Fruit fly (Drosophila melanogaster) whole organism, embryonic: ENCODE data around the gene CG17118.

Experiments
- Antp ChIP-seq: fragments of 200-800 bp; sonication (Bioruptor generic); optimal IDR thresholded peaks from 3 replicates; lab custom pipeline; 2016; ENCODE audit warnings: missing biosample characterization, missing genetic modification characterization
- B-H1 ChIP-seq: fragments of 200-800 bp; sonication (Bioruptor generic); IDR thresholded peaks from 3 replicates; pipeline ENCODE4 v1.3.6; 2022; ENCODE audit warnings: missing biosample characterization, missing genetic modification characterization
- CG10209 ChIP-seq: fragments of 200-800 bp; sonication (Bioruptor generic); optimal IDR thresholded peaks from 3 replicates; lab custom pipeline; 2017; ENCODE audit warnings: missing biosample characterization, mild to moderate bottlenecking, missing genetic modification characterization, missing genetic modification reagents
- CG1024 ChIP-seq: fragments of 200-800 bp; sonication (Bioruptor generic); IDR thresholded peaks from 2 replicates; pipeline ENCODE4 v1.3.6; 2022; ENCODE audit warnings: missing biosample characterization, missing genetic modification characterization
- CG10366 ChIP-seq: fragments of 200-800 bp; sonication (Bioruptor generic); IDR thresholded peaks from 2 replicates; pipeline ENCODE4 v1.3.6; 2022; ENCODE audit warnings: missing biosample characterization, missing genetic modification characterization
- CG11085 ChIP-seq: fragments of 200-800 bp; sonication (Bioruptor generic); IDR thresholded peaks from 2 replicates; pipeline ENCODE4 v1.3.6; 2022; ENCODE audit warnings: missing biosample characterization, missing genetic modification characterization
- CG11504 ChIP-seq: fragments of 200-800 bp; sonication (Bioruptor generic); optimal IDR thresholded peaks from 3 replicates; lab custom pipeline; 2019; ENCODE audit warnings: missing biosample characterization, mild to moderate bottlenecking, missing genetic modification characterization, moderate library complexity
- CG13894 ChIP-seq: fragments of 200-800 bp; sonication (Bioruptor generic); optimal IDR thresholded peaks from 3 replicates; lab custom pipeline; 2018; ENCODE audit warnings: missing biosample characterization, mild to moderate bottlenecking, missing genetic modification characterization, moderate library complexity
- CG14014 ChIP-seq: fragments of 200-800 bp; sonication (Bioruptor generic); IDR thresholded peaks from 2 replicates; pipeline ENCODE4 v1.3.6; 2022; ENCODE audit warnings: missing biosample characterization, missing genetic modification characterization
- CG16813 ChIP-seq: fragments of 200-800 bp; sonication (Bioruptor generic); IDR thresholded peaks from 3 replicates; pipeline ENCODE4 v1.3.6; 2022; ENCODE audit warnings: missing biosample characterization, missing genetic modification characterization; ENCODE audit not compliant: partially characterized antibody
- CG17385 ChIP-seq: fragments of 200-800 bp; sonication (Bioruptor generic); optimal IDR thresholded peaks from 3 replicates; lab custom pipeline; 2018; ENCODE audit warnings: missing biosample characterization, mild to moderate bottlenecking, missing genetic modification characterization
- CG17568 ChIP-seq: fragments of 200-800 bp; sonication (Bioruptor generic); optimal IDR thresholded peaks from 2 replicates; lab custom pipeline; 2018; ENCODE audit warnings: missing biosample characterization, mild to moderate bottlenecking, missing genetic modification characterization, moderate library complexity
- CG1792 ChIP-seq: fragments of 200-800 bp; sonication (Bioruptor generic); optimal IDR thresholded peaks from 2 replicates; lab custom pipeline; 2016; ENCODE audit warnings: missing biosample characterization, missing genetic modification characterization
- CG30403 ChIP-seq: fragments of 200-800 bp; sonication (Bioruptor generic); optimal IDR thresholded peaks from 3 replicates; lab custom pipeline; 2016; ENCODE audit warnings: missing biosample characterization, missing genetic modification characterization
- CG4404 ChIP-seq: fragments of 200-800 bp; sonication (Bioruptor generic); IDR thresholded peaks from 2 replicates; pipeline ENCODE4 v1.3.6; 2022; ENCODE audit warnings: missing biosample characterization, missing genetic modification characterization
- CG8359 ChIP-seq: fragments of 200-800 bp; sonication (Bioruptor generic); optimal IDR thresholded peaks from 2 replicates; lab custom pipeline; 2017; ENCODE audit warnings: missing biosample characterization, mild to moderate bottlenecking, missing genetic modification characterization, borderline replicate concordance
- CG8765 ChIP-seq: fragments of 200-800 bp; sonication (Bioruptor generic); IDR thresholded peaks from 2 replicates; pipeline ENCODE4 v1.3.6; 2022; ENCODE audit warnings: missing biosample characterization, missing genetic modification characterization
- CG9437 ChIP-seq: fragments of 200-800 bp; sonication (Bioruptor generic); optimal IDR thresholded peaks from 2 replicates; lab custom pipeline; 2018; ENCODE audit warnings: missing biosample characterization, mild to moderate bottlenecking, missing genetic modification characterization
- Eip74EF ChIP-seq, 2 experiments: fragments of 200-800 bp in 1 of 2; fragments of >200 bp in 1 of 2; sonication (Bioruptor generic) in 1 of 2; optimal IDR thresholded peaks; 2 replicates each; lab custom pipeline; 2017 to 2019; ENCODE audit warnings: missing biosample characterization in 2 of 2, missing genetic modification characterization in 2 of 2, mild to moderate bottlenecking in 1 of 2, moderate library complexity in 1 of 2
- Gug ChIP-seq: fragments of 200-800 bp; sonication (Bioruptor generic); IDR thresholded peaks from 4 replicates; pipeline ENCODE4 v1.3.6; 2022; ENCODE audit warnings: missing biosample characterization, missing genetic modification characterization
- H2.0 ChIP-seq: fragments of 200-800 bp; sonication (Bioruptor generic); IDR thresholded peaks from 2 replicates; pipeline ENCODE4 v1.3.6; 2022; ENCODE audit warnings: missing biosample characterization, missing genetic modification characterization
- HLH54F ChIP-seq: fragments of 200-800 bp; sonication (Bioruptor generic); optimal IDR thresholded peaks from 3 replicates; lab custom pipeline; 2016; ENCODE audit warnings: missing biosample characterization, missing genetic modification characterization
- Meics ChIP-seq: fragments of 200-800 bp; sonication (Bioruptor generic); optimal IDR thresholded peaks from 2 replicates; lab custom pipeline; 2017; ENCODE audit warnings: missing biosample characterization, mild to moderate bottlenecking, missing genetic modification characterization
- Oaz ChIP-seq: fragments of 200-800 bp; sonication (Bioruptor generic); IDR thresholded peaks from 2 replicates; pipeline ENCODE4 v1.3.6; 2022; ENCODE audit warnings: missing biosample characterization, missing genetic modification characterization
- Sox102F ChIP-seq: fragments of 200-800 bp; sonication (Bioruptor generic); optimal IDR thresholded peaks from 2 replicates; lab custom pipeline; 2018; ENCODE audit warnings: missing biosample characterization, mild to moderate bottlenecking, missing genetic modification characterization, moderate library complexity
- Vsx1 ChIP-seq: fragments of 200-800 bp; sonication (Bioruptor generic); optimal IDR thresholded peaks from 2 replicates; lab custom pipeline; 2017; ENCODE audit warnings: missing biosample characterization, mild to moderate bottlenecking, missing genetic modification characterization, missing genetic modification reagents
- abd-A ChIP-seq: fragments of 200-800 bp; sonication (Bioruptor generic); optimal IDR thresholded peaks from 3 replicates; lab custom pipeline; 2019; ENCODE audit warnings: missing biosample characterization, mild to moderate bottlenecking, missing genetic modification characterization, moderate library complexity
- ato ChIP-seq: fragments of 200-800 bp; sonication (Bioruptor generic); IDR thresholded peaks from 2 replicates; pipeline ENCODE4 v1.3.6; 2022; ENCODE audit warnings: missing biosample characterization, missing genetic modification characterization; ENCODE audit not compliant: partially characterized antibody
- bcd ChIP-seq: fragments of 200-800 bp; sonication (Bioruptor generic); optimal IDR thresholded peaks from 2 replicates; lab custom pipeline; 2017; ENCODE audit warnings: missing biosample characterization, mild to moderate bottlenecking, missing genetic modification characterization
- bigmax ChIP-seq: fragments of 200-800 bp; sonication (Bioruptor generic); optimal IDR thresholded peaks from 2 replicates; lab custom pipeline; 2018; ENCODE audit warnings: missing biosample characterization, mild to moderate bottlenecking, missing genetic modification characterization
- cas ChIP-seq: fragments of 200-800 bp; sonication (Bioruptor generic); IDR thresholded peaks from 2 replicates; pipeline ENCODE4 v1.3.6; 2022; ENCODE audit warnings: missing biosample characterization, missing genetic modification characterization
- chinmo ChIP-seq: fragments of 200-800 bp; sonication (Bioruptor generic); IDR thresholded peaks from 4 replicates; pipeline ENCODE4 v1.3.6; 2022; ENCODE audit warnings: missing biosample characterization, missing genetic modification characterization; ENCODE audit not compliant: partially characterized antibody
- danr ChIP-seq: fragments of 200-800 bp; sonication (Bioruptor generic); IDR thresholded peaks from 2 replicates; pipeline ENCODE4 v1.3.6; 2022; ENCODE audit warnings: missing biosample characterization, missing genetic modification characterization
- dysf ChIP-seq: fragments of 200-800 bp; sonication (Bioruptor generic); IDR thresholded peaks from 3 replicates; pipeline ENCODE4 v1.3.6; 2022; ENCODE audit warnings: missing biosample characterization, missing genetic modification characterization
- gcm ChIP-seq: fragments of 200-800 bp; sonication (Bioruptor generic); optimal IDR thresholded peaks from 2 replicates; lab custom pipeline; 2019; ENCODE audit warnings: missing biosample characterization, mild to moderate bottlenecking, missing genetic modification characterization, moderate library complexity
- h ChIP-seq: fragments of >200 bp; optimal IDR thresholded peaks from 2 replicates; lab custom pipeline; 2017
- lab ChIP-seq: fragments of 200-800 bp; sonication (Bioruptor generic); optimal IDR thresholded peaks from 3 replicates; lab custom pipeline; 2017; ENCODE audit warnings: missing biosample characterization, missing genetic modification characterization, mild to moderate bottlenecking, moderate library complexity, missing genetic modification reagents
- prd ChIP-seq, 3 experiments: fragments of >200 bp in 2 of 3; fragments of 200-800 bp in 1 of 3; sonication (Bioruptor generic) in 1 of 3; optimal IDR thresholded peaks in 2 of 3; IDR thresholded peaks in 1 of 3; 2 replicates in 2 of 3; 3 replicates in 1 of 3; pipeline versions ENCODE4 v1.3.6 to Lab custom; 2017 to 2022; ENCODE audit warnings: missing biosample characterization in 1 of 3, missing genetic modification characterization in 1 of 3
- pros ChIP-seq: fragments of 200-800 bp; sonication (Bioruptor generic); optimal IDR thresholded peaks from 3 replicates; lab custom pipeline; 2019; ENCODE audit warnings: missing biosample characterization, mild to moderate bottlenecking, missing genetic modification characterization, moderate library complexity
- row ChIP-seq: fragments of 200-800 bp; sonication (Bioruptor generic); IDR thresholded peaks from 3 replicates; pipeline ENCODE4 v1.3.6; 2022; ENCODE audit warnings: missing biosample characterization, missing genetic modification characterization
- run ChIP-seq: fragments of 200-800 bp; sonication (Bioruptor generic); optimal IDR thresholded peaks from 3 replicates; lab custom pipeline; 2018; ENCODE audit warnings: missing biosample characterization, mild to moderate bottlenecking, missing genetic modification characterization
- schlank ChIP-seq: fragments of 200-800 bp; sonication (Bioruptor generic); optimal IDR thresholded peaks from 2 replicates; lab custom pipeline; 2018; ENCODE audit warnings: missing biosample characterization, mild to moderate bottlenecking, missing genetic modification characterization
- slbo ChIP-seq: fragments of 200-800 bp; sonication (Bioruptor generic); IDR thresholded peaks from 2 replicates; pipeline ENCODE4 v1.3.6; 2022; ENCODE audit warnings: missing biosample characterization, missing genetic modification characterization
- tap ChIP-seq: fragments of 200-800 bp; optimal IDR thresholded peaks from 3 replicates; lab custom pipeline; 2019; ENCODE audit warnings: missing biosample characterization, mild to moderate bottlenecking, missing genetic modification characterization, moderate library complexity
- tio ChIP-seq: fragments of 200-800 bp; sonication (Bioruptor generic); optimal IDR thresholded peaks from 2 replicates; lab custom pipeline; 2017; ENCODE audit warnings: missing biosample characterization, missing genetic modification characterization, inconsistent platforms
- vvl ChIP-seq: fragments of 200-800 bp; sonication (Bioruptor generic); IDR thresholded peaks from 2 replicates; pipeline ENCODE4 v1.3.6; 2022; ENCODE audit warnings: missing biosample characterization, missing genetic modification characterization

Gene CG17118

dm6 chr2L:10680584-10681080 is 49.4 kb upstream of the CG17118 start, which contains the start of gene CG17105 (continued):
- peak; percentile 11 for TF ChIP-seq CG11504 (tag; lab: Kevin White, UChicago)
- TF ChIP-seq bigmax (GFP tag; lab: Kevin White, UChicago), result no peak
- TF ChIP-seq bcd (GFP tag; lab: Kevin White, UChicago), result peak; percentile 3
- TF ChIP-seq CG9437 (GFP tag; lab: Kevin White, UChicago), result no peak
- no peak for TF ChIP-seq CG10209 (GFP tag; lab: Kevin White, UChicago)
- TF ChIP-seq Meics, result peak; percentile 14
- TF ChIP-seq Sox102F, result peak; percentile 24
- no peak for TF ChIP-seq HLH54F

DNA sequence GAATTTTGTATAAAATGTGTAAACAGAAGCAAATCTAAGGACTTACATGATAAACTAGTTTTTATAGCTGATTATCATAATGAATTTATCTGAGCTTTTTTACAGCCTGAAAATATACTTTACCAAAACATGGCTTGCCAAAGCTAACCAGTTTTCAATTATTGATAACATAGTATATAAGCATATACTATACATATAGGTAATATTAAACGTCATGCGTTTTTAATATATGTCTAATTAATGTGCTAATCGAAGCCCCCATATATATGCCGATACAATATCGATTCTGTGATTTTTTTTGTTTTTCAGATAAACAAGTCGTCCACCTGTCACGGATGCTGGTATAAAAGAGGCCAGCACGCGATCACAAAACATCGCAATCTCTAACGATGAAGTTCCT is 48.5 kb upstream of the CG17118 start, which contains the start of gene CG17107:
TSS of gene CG17107 (plus strand) at position 301 of the 400 bp plus-strand sequence.
- TF ChIP-seq h (lab: Kevin White, UChicago) (no peak), Sox102F (no peak), Oaz (GFP tag; lab: Robert Waterston, UW) (no peak), CG4404 (GFP tag; lab: Robert Waterston, UW) (no peak), Eip74EF (GFP tag; optimal IDR thresholded peaks at IDR 0.05; lab: Kevin White, UChicago) (no peak), CG17385 (GFP tag; lab: Kevin White, UChicago) (no peak), Antp (GFP tag; lab: Kevin White, UChicago) (no peak), schlank (tag; lab: Kevin White, UChicago) (no peak), CG1024 (GFP tag; lab: Robert Waterston, UW) (no peak), CG14014 (GFP tag; lab: Robert Waterston, UW) (no peak), tap (tag; lab: Kevin White, UChicago) (no peak), danr (no peak), run (no peak), Gug (GFP tag; lab: Robert Waterston, UW) (no peak), CG8359 (GFP tag; lab: Kevin White, UChicago) (no peak), ato (no peak)

dm6 chr2L:10682197-10682596 is 47.9 kb upstream of the CG17118 start:
- TF ChIP-seq pros (GFP tag; lab: Kevin White, UChicago) (peak; percentile 42), chinmo (GFP tag; lab: Robert Waterston, UW) (0 out of 4 replicates have a peak, but pooled peaks have one; percentile 50), CG13894 (tag; lab: Kevin White, UChicago) (peak; percentile 8), CG10366 (GFP tag; lab: Robert Waterston, UW) (no peak), CG1792 (GFP tag; lab: Kevin White, UChicago) (no peak), Vsx1 (GFP tag; lab: Kevin White, UChicago) (peak; percentile 12), cas (GFP tag; lab: Robert Waterston, UW) (no peak), slbo (GFP tag; lab: Robert Waterston, UW) (0 out of 2 replicates have a peak, but pooled peaks have one; percentile 16), abd-A (tag; lab: Kevin White, UChicago) (peak; percentile 95), vvl (GFP tag; lab: Robert Waterston, UW) (peak; percentile 69; the same call in 1 of the 2 replicates)
- TF ChIP-seq, all 482 proteins: peak for 7

DNA sequence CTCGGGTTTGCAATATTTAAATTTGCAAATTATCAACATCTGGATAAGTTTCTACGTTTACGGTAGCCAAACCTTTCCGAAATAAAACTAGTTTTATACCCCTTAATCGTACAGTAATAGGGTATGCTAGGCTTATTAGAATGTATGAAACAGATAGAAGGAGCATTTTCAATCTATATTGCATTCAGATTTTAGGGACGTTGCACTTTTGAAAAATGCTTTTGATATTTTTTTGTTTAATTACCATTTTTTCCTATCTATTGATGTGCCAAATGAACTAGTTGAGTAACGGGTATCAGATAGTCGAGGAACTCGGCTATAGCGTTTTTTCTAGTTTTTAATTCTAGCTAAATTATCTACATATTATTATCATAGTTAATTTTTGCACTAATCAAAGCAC is 47.1 kb upstream of the CG17118 start:
- TF ChIP-seq CG30403, result peak; percentile 1
- no peak for TF ChIP-seq gcm
- TF ChIP-seq CG11085 (GFP tag; lab: Robert Waterston, UW), result no peak
- peak; percentile 5; the same call in 1 of the 3 replicates for TF ChIP-seq dysf (GFP tag; lab: Robert Waterston, UW)
- TF ChIP-seq row (GFP tag; lab: Robert Waterston, UW), result peak; percentile 23; the same call in 1 of the 3 replicates
- 0 out of 3 replicates have a peak, but pooled peaks have one; percentile 14 for TF ChIP-seq CG16813
- no peak for TF ChIP-seq B-H1 (GFP tag; lab: Robert Waterston, UW)
- TF ChIP-seq prd (optimal IDR thresholded peaks at IDR 0.05; lab: Kevin White, UChicago), result no peak
- 0 out of 3 replicates have a peak, but pooled peaks have one; percentile 11 for TF ChIP-seq prd (GFP tag; IDR thresholded peaks at IDR 0.05; lab: Robert Waterston, UW)
- TF ChIP-seq bcd (GFP tag; lab: Kevin White, UChicago), result peak; percentile 4
- no peak for TF ChIP-seq CG17568 (GFP tag; lab: Kevin White, UChicago)
- peak; percentile 18 for TF ChIP-seq tio
- peak; percentile 1 for TF ChIP-seq lab (GFP tag; lab: Kevin White, UChicago)
- no peak for TF ChIP-seq CG8765 (GFP tag; lab: Robert Waterston, UW)
- TF ChIP-seq H2.0, result no peak
